Fruit fly (Drosophila melanogaster): Measurements from ENCODE around the gene CG10646.

CG10646 gene

dm6 chr3L:12551671-12552070, 48.0 kb upstream of the CG10646 start:
- TF ChIP-seq CG10274 (GFP tag; optimal IDR thresholded peaks at IDR 0.05) (no peak), CG1233 (GFP tag; optimal IDR thresholded peaks at IDR 0.05) (no peak), CG7372 (GFP tag; IDR thresholded peaks at IDR 0.05) (peak; percentile 8; the same call in 1 of the 2 replicates), trem (tag; optimal IDR thresholded peaks at IDR 0.05) (no peak), zfh1 (GFP tag; IDR thresholded peaks at IDR 0.05) (peak; percentile 56; the same call in 2 of the 3 replicates), CkIIα-i1 (GFP tag; IDR thresholded peaks at IDR 0.05) (no peak), ci (GFP tag; IDR thresholded peaks at IDR 0.05) (peak; percentile 67; the same call in 1 of the 3 replicates), CG18262 (tag; optimal IDR thresholded peaks at IDR 0.05) (no peak), Ets97D (GFP tag; optimal IDR thresholded peaks at IDR 0.05) (no peak), gem (tag; optimal IDR thresholded peaks at IDR 0.05) (no peak), CG6689 (GFP tag; IDR thresholded peaks at IDR 0.05) (0 out of 2 replicates have a peak, but pooled peaks have one; percentile 23), usp (GFP tag; optimal IDR thresholded peaks at IDR 0.05) (no peak), Dll (GFP tag; IDR thresholded peaks at IDR 0.05; ENCODE audit: partially characterized antibody) (no peak), sc (optimal IDR thresholded peaks at IDR 0.05) (no peak), sc (GFP tag; optimal IDR thresholded peaks at IDR 0.05) (no peak), mam (GFP tag; optimal IDR thresholded peaks at IDR 0.05) (no peak), CG1529 (GFP tag; optimal IDR thresholded peaks at IDR 0.05) (no peak), ftz-f1 (GFP tag; optimal IDR thresholded peaks at IDR 0.05) (no peak), tin (GFP tag; optimal IDR thresholded peaks at IDR 0.05) (no peak), CG2116 (GFP tag; optimal IDR thresholded peaks at IDR 0.05) (no peak), CG8765 (GFP tag; IDR thresholded peaks at IDR 0.05) (peak; percentile 45; the same call in 1 of the 2 replicates), CG16815 (GFP tag; optimal IDR thresholded peaks at IDR 0.05) (no peak), vvl (GFP tag; IDR thresholded peaks at IDR 0.05) (no peak), CG16863 (GFP tag; optimal IDR thresholded peaks at IDR 0.05) (no peak), bab2 (GFP tag; optimal IDR thresholded peaks at IDR 0.05) (no peak), CG13123 (GFP tag; optimal IDR thresholded peaks at IDR 0.05) (no peak), Fer3 (tag; optimal IDR thresholded peaks at IDR 0.05) (no peak), Atf6 (GFP tag; IDR thresholded peaks at IDR 0.05) (no peak), sna (GFP tag; IDR thresholded peaks at IDR 0.05; ENCODE audit: partially characterized antibody) (no peak), CG8388 (GFP tag; optimal IDR thresholded peaks at IDR 0.05) (no peak), prd (optimal IDR thresholded peaks at IDR 0.05) (no peak), prd (GFP tag; IDR thresholded peaks at IDR 0.05) (peak; percentile 71), Drgx (GFP tag; IDR thresholded peaks at IDR 0.05) (peak; percentile 70), pan (optimal IDR thresholded peaks at IDR 0.05) (no peak), pan (GFP tag; optimal IDR thresholded peaks at IDR 0.05 in 1 of 2, IDR thresholded peaks at IDR 0.05 in 1 of 2) (peak in 1 of 2 experiments; percentile 47), CG3281 (GFP tag; optimal IDR thresholded peaks at IDR 0.05) (no peak), inv (GFP tag; IDR thresholded peaks at IDR 0.05; ENCODE audit: partially characterized antibody) (no peak), sisA (GFP tag; IDR thresholded peaks at IDR 0.05) (peak; percentile 25; the same call in 1 of the 2 replicates), ap (GFP tag; IDR thresholded peaks at IDR 0.05) (0 out of 2 replicates have a peak, but pooled peaks have one; percentile 11), CG17385 (GFP tag; optimal IDR thresholded peaks at IDR 0.05) (no peak), Med (GFP tag) (peak; percentile 73), CG6791 (GFP tag; IDR thresholded peaks at IDR 0.05; ENCODE audit: partially characterized antibody) (no peak), Xrp1 (GFP tag; IDR thresholded peaks at IDR 0.05) (peak; percentile 42; the same call in 1 of the 2 replicates), CG5245 (GFP tag; optimal IDR thresholded peaks at IDR 0.05) (no peak), fd64A (GFP tag; optimal IDR thresholded peaks at IDR 0.05) (no peak), tgo (GFP tag; IDR thresholded peaks at IDR 0.05) (peak; percentile 38; the same call in 1 of the 3 replicates), z (GFP tag; IDR thresholded peaks at IDR 0.05) (0 out of 3 replicates have a peak, but pooled peaks have one; percentile 4), CG10462 (GFP tag; optimal IDR thresholded peaks at IDR 0.05) (no peak), CG14441 (GFP tag; IDR thresholded peaks at IDR 0.05) (peak; percentile 48; the same call in 1 of the 2 replicates), CG8944 (GFP tag; optimal IDR thresholded peaks at IDR 0.05) (no peak), Ets65A (GFP tag) (peak; percentile 53), aop (GFP tag; IDR thresholded peaks at IDR 0.05) (no peak), pum (GFP tag; optimal IDR thresholded peaks at IDR 0.05) (no peak)
